Worm (Caenorhabditis elegans): Measurements from ENCODE around the gene cebp-1.
A peak's percentile ranks its signal among the peaks of the same experiment; 100 is the strongest.

The cebp-1 gene

DNA sequence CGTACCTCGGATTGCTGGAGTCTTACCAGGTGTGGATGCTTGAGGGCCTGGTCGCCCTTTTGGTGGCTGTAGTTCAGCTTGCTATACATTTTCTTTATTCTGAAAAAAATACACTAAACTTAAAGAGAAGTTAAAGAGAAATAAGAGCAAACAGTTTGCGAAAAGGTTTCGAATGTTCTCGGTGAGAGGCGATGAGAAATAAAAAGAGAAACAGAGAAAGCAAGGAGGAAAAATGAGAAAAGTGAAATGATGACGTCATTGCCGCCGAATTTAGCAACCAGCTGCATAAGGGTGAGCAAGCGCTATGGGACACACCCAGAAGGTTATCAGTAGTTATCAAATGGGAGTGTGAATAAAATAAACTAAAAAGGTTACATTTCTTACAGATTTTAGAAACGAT is at the start of gene cebp-1:
cebp-1 (minus strand) TSS at position 99 of the 400 bp plus-strand sequence.
- TF ChIP-seq nhr-41 (GFP tag; IDR thresholded peaks at IDR 0.05) (no peak), lir-3 (tag; optimal IDR thresholded peaks at IDR 0.05) (no peak), ceh-62 (tag; optimal IDR thresholded peaks at IDR 0.05) (no peak), fos-1 (tag; optimal IDR thresholded peaks at IDR 0.05) (peak; percentile 13), zfp-3 (GFP tag; conservative IDR thresholded peaks at IDR 0.05) (no peak), jun-1 (tag; optimal IDR thresholded peaks at IDR 0.05) (no peak), R02D3.7 (tag; optimal IDR thresholded peaks at IDR 0.05) (no peak), nhr-76 (tag; optimal IDR thresholded peaks at IDR 0.05) (no peak), daf-19 (GFP tag; conservative IDR thresholded peaks at IDR 0.05) (no peak), ces-1 (GFP tag; optimal IDR thresholded peaks at IDR 0.05) (no peak), D1046.2 (GFP tag; IDR thresholded peaks at IDR 0.05) (no peak), vab-7 (GFP tag; IDR thresholded peaks at IDR 0.05) (no peak), ceh-20 (GFP tag; IDR thresholded peaks at IDR 0.05) (no peak), egl-27 (tag; optimal IDR thresholded peaks at IDR 0.05) (no peak), set-16 (GFP tag; IDR thresholded peaks at IDR 0.05) (no peak), snpc-4 (tag; optimal IDR thresholded peaks at IDR 0.05) (no peak), lsy-2 (tag; optimal IDR thresholded peaks at IDR 0.05) (peak in 1 of 2 experiments; percentile 9), dve-1 (tag; optimal IDR thresholded peaks at IDR 0.05; ENCODE audit: insufficient read depth) (peak; percentile 56), lin-39 (tag; optimal IDR thresholded peaks at IDR 0.05) (no peak), ZK337.2 (GFP tag; IDR thresholded peaks at IDR 0.05) (no peak), saeg-2 (GFP tag; IDR thresholded peaks at IDR 0.05) (no peak), ZK546.5 (tag; optimal IDR thresholded peaks at IDR 0.05) (no peak), nhr-25 (tag; optimal IDR thresholded peaks at IDR 0.05; ENCODE audit: borderline replicate concordance, insufficient read depth) (no peak), nhr-111 (GFP tag; optimal IDR thresholded peaks at IDR 0.05) (no peak), F10B5.3 (tag; optimal IDR thresholded peaks at IDR 0.05) (no peak), gei-8 (GFP tag; optimal IDR thresholded peaks at IDR 0.05) (no peak), skn-1 (tag; optimal IDR thresholded peaks at IDR 0.05) (no peak), madf-5 (GFP tag; IDR thresholded peaks at IDR 0.05) (no peak), nhr-48 (tag; optimal IDR thresholded peaks at IDR 0.05) (no peak), Y48G9A.11 (GFP tag; IDR thresholded peaks at IDR 0.05) (no peak), spr-3 (GFP tag; optimal IDR thresholded peaks at IDR 0.05) (no peak), ztf-11 (tag; optimal IDR thresholded peaks at IDR 0.05) (no peak), mdl-1 (tag; optimal IDR thresholded peaks at IDR 0.05) (no peak), hlh-30 (tag; optimal IDR thresholded peaks at IDR 0.05; ENCODE audit: insufficient read depth) (peak; percentile 38), lim-7 (GFP tag; IDR thresholded peaks at IDR 0.05) (no peak), duxl-1 (tag; optimal IDR thresholded peaks at IDR 0.05; ENCODE audit: poor library complexity) (no peak), mdt-29 (GFP tag; IDR thresholded peaks at IDR 0.05) (no peak), cey-2 (tag; optimal IDR thresholded peaks at IDR 0.05; ENCODE audit: borderline replicate concordance, insufficient read depth) (no peak), Y105C5A.15 (GFP tag; IDR thresholded peaks at IDR 0.05) (no peak), spr-1 (tag; optimal IDR thresholded peaks at IDR 0.05) (no peak), zip-2 (tag; optimal IDR thresholded peaks at IDR 0.05) (no peak), dmd-8 (GFP tag; IDR thresholded peaks at IDR 0.05) (no peak), hlh-11 (tag; optimal IDR thresholded peaks at IDR 0.05) (peak; percentile 63), F26F4.8 (GFP tag; conservative IDR thresholded peaks at IDR 0.05) (no peak), nhr-28 (tag; optimal IDR thresholded peaks at IDR 0.05) (no peak), Y5F2A.4 (GFP tag; optimal IDR thresholded peaks at IDR 0.05) (no peak), zag-1 (tag; optimal IDR thresholded peaks at IDR 0.05) (no peak), nhr-6 (tag; optimal IDR thresholded peaks at IDR 0.05) (no peak), ceh-32 (tag; optimal IDR thresholded peaks at IDR 0.05; ENCODE audit: poor library complexity) (no peak), dmd-6 (GFP tag; IDR thresholded peaks at IDR 0.05) (peak; percentile 59), daf-16 (GFP tag; optimal IDR thresholded peaks at IDR 0.05) (no peak), daf-16 (tag; optimal IDR thresholded peaks at IDR 0.05) (peak; percentile 67)

Measured in whole organism, L4 larva.